Fruit fly (Drosophila melanogaster) whole organism, embryonic: ENCODE data around the gene g.

Experiments used
- Aef1 ChIP-seq: fragments of 200-800 bp; sonication (Bioruptor generic); IDR thresholded peaks from 3 replicates; pipeline ENCODE4 v1.3.6; 2022; ENCODE audit warnings: missing biosample characterization, missing genetic modification characterization
- Atf6 ChIP-seq: fragments of 200-800 bp; sonication (Bioruptor generic); IDR thresholded peaks from 2 replicates; pipeline ENCODE4 v1.3.6; 2022; ENCODE audit warnings: missing biosample characterization, missing genetic modification characterization
- CG10147 ChIP-seq: fragments of 200-800 bp; sonication (Bioruptor generic); optimal IDR thresholded peaks from 2 replicates; lab custom pipeline; 2019; ENCODE audit warnings: missing biosample characterization, mild to moderate bottlenecking, missing genetic modification characterization, moderate library complexity
- CG10366 ChIP-seq: fragments of 200-800 bp; sonication (Bioruptor generic); IDR thresholded peaks from 2 replicates; pipeline ENCODE4 v1.3.6; 2022; ENCODE audit warnings: missing biosample characterization, missing genetic modification characterization
- CG10431 ChIP-seq: fragments of 200-800 bp; sonication (Bioruptor generic); optimal IDR thresholded peaks from 3 replicates; lab custom pipeline; 2018; ENCODE audit warnings: missing biosample characterization, mild to moderate bottlenecking, missing genetic modification characterization
- CG10654 ChIP-seq: fragments of 200-800 bp; sonication (Bioruptor generic); optimal IDR thresholded peaks from 2 replicates; lab custom pipeline; 2016; ENCODE audit warnings: missing biosample characterization, missing genetic modification characterization
- CG12071 ChIP-seq: fragments of 200-800 bp; sonication (Bioruptor generic); optimal IDR thresholded peaks from 3 replicates; lab custom pipeline; 2018; ENCODE audit warnings: missing biosample characterization, mild to moderate bottlenecking, missing genetic modification characterization
- CG13424 ChIP-seq: fragments of 200-800 bp; sonication (Bioruptor generic); optimal IDR thresholded peaks from 2 replicates; lab custom pipeline; 2019; ENCODE audit warnings: missing biosample characterization, mild to moderate bottlenecking, missing genetic modification characterization, moderate library complexity
- CG13894 ChIP-seq: fragments of 200-800 bp; sonication (Bioruptor generic); optimal IDR thresholded peaks from 3 replicates; lab custom pipeline; 2018; ENCODE audit warnings: missing biosample characterization, mild to moderate bottlenecking, missing genetic modification characterization, moderate library complexity
- CG14667 ChIP-seq: fragments of 200-800 bp; sonication (Bioruptor generic); IDR thresholded peaks from 2 replicates; pipeline ENCODE4 v1.3.6; 2022; ENCODE audit warnings: missing biosample characterization, missing genetic modification characterization
- CG1602 ChIP-seq: fragments of 200-800 bp; sonication (Bioruptor generic); optimal IDR thresholded peaks from 3 replicates; lab custom pipeline; 2016; ENCODE audit warnings: missing biosample characterization, missing genetic modification characterization
- CG18262 ChIP-seq: fragments of 200-800 bp; optimal IDR thresholded peaks from 3 replicates; lab custom pipeline; 2019; ENCODE audit warnings: missing biosample characterization, mild to moderate bottlenecking, missing genetic modification characterization, moderate library complexity
- CG18599 ChIP-seq: fragments of 200-800 bp; sonication (Bioruptor generic); optimal IDR thresholded peaks from 3 replicates; lab custom pipeline; 2017; ENCODE audit warnings: missing biosample characterization, missing genetic modification characterization, mild to moderate bottlenecking, moderate library complexity, missing genetic modification reagents
- CG2678 ChIP-seq: fragments of 200-800 bp; sonication (Bioruptor generic); optimal IDR thresholded peaks from 3 replicates; lab custom pipeline; 2019; ENCODE audit warnings: missing biosample characterization, mild to moderate bottlenecking, missing genetic modification characterization, moderate library complexity
- CG30403 ChIP-seq: fragments of 200-800 bp; sonication (Bioruptor generic); optimal IDR thresholded peaks from 3 replicates; lab custom pipeline; 2016; ENCODE audit warnings: missing biosample characterization, missing genetic modification characterization
- CG34376 ChIP-seq: fragments of 200-800 bp; sonication (Bioruptor generic); optimal IDR thresholded peaks from 2 replicates; lab custom pipeline; 2018; ENCODE audit warnings: missing biosample characterization, mild to moderate bottlenecking, missing genetic modification characterization
- CG3838 ChIP-seq: fragments of 200-800 bp; sonication (Bioruptor generic); optimal IDR thresholded peaks from 3 replicates; lab custom pipeline; 2016; ENCODE audit warnings: missing biosample characterization, missing genetic modification characterization
- CG4424 ChIP-seq: fragments of 200-800 bp; sonication (Bioruptor generic); optimal IDR thresholded peaks from 3 replicates; lab custom pipeline; 2016; ENCODE audit warnings: missing biosample characterization, missing genetic modification characterization
- CG4617 ChIP-seq: fragments of 200-800 bp; sonication (Bioruptor generic); optimal IDR thresholded peaks from 3 replicates; lab custom pipeline; 2016; ENCODE audit warnings: missing biosample characterization, missing genetic modification characterization, borderline replicate concordance
- CG5245 ChIP-seq: fragments of 200-800 bp; sonication (Bioruptor generic); optimal IDR thresholded peaks from 3 replicates; lab custom pipeline; 2016; ENCODE audit warnings: missing biosample characterization, missing genetic modification characterization
- Dbx ChIP-seq: fragments of 200-800 bp; sonication (Bioruptor generic); IDR thresholded peaks from 3 replicates; pipeline ENCODE4 v1.3.6; 2022; ENCODE audit warnings: missing biosample characterization, missing genetic modification characterization
- Fer2 ChIP-seq: fragments of 200-800 bp; sonication (Bioruptor generic); optimal IDR thresholded peaks from 2 replicates; lab custom pipeline; 2018; ENCODE audit warnings: missing biosample characterization, mild to moderate bottlenecking, missing genetic modification characterization, moderate library complexity
- HLH3B ChIP-seq: fragments of 200-800 bp; sonication (Bioruptor generic); IDR thresholded peaks from 2 replicates; pipeline ENCODE4 v1.3.6; 2022; ENCODE audit warnings: missing biosample characterization, missing genetic modification characterization
- HLH4C ChIP-seq: fragments of 200-800 bp; sonication (Bioruptor generic); IDR thresholded peaks from 3 replicates; pipeline ENCODE4 v1.3.6; 2022; ENCODE audit warnings: missing biosample characterization, missing genetic modification characterization; ENCODE audit not compliant: partially characterized antibody
- HmgD ChIP-seq: fragments of 200-800 bp; sonication (Bioruptor generic); optimal IDR thresholded peaks from 3 replicates; lab custom pipeline; 2016; ENCODE audit warnings: missing biosample characterization, missing genetic modification characterization
- Kr ChIP-seq: fragments of 200-800 bp; sonication (Bioruptor generic); optimal IDR thresholded peaks from 2 replicates; lab custom pipeline; 2017; ENCODE audit warnings: missing biosample characterization, mild to moderate bottlenecking, missing genetic modification characterization
- MESR4 ChIP-seq: fragments of 200-800 bp; sonication (Bioruptor generic); optimal IDR thresholded peaks from 2 replicates; lab custom pipeline; 2018; ENCODE audit warnings: missing biosample characterization, mild to moderate bottlenecking, missing genetic modification characterization, moderate library complexity
- Max ChIP-seq: fragments of 200-800 bp; sonication (Bioruptor generic); optimal IDR thresholded peaks from 2 replicates; lab custom pipeline; 2016; ENCODE audit warnings: missing biosample characterization, mild to moderate bottlenecking, missing genetic modification characterization
- Med ChIP-seq: fragments of 200-800 bp; sonication (Bioruptor generic); peaks from one replicate; lab custom pipeline; 2016; ENCODE audit warnings: missing biosample characterization, missing genetic modification characterization, mild to moderate bottlenecking, inconsistent platforms, moderate library complexity
- Ptx1 ChIP-seq: fragments of 200-800 bp; sonication (Bioruptor generic); IDR thresholded peaks from 2 replicates; pipeline ENCODE4 v1.3.6; 2022; ENCODE audit warnings: missing biosample characterization, missing genetic modification characterization
- Usf ChIP-seq: fragments of 200-800 bp; sonication (Bioruptor generic); optimal IDR thresholded peaks from 2 replicates; lab custom pipeline; 2017; ENCODE audit warnings: missing genotype, missing biosample characterization, missing genetic modification characterization
- ara ChIP-seq: fragments of 200-800 bp; sonication (Bioruptor generic); IDR thresholded peaks from 2 replicates; pipeline ENCODE4 v1.3.6; 2022; ENCODE audit warnings: missing biosample characterization, missing genetic modification characterization
- crp ChIP-seq, 2 experiments: fragments of 200-800 bp; sonication (Bioruptor generic); optimal IDR thresholded peaks; 2 replicates in 1 of 2; 3 replicates in 1 of 2; lab custom pipeline; 2017; ENCODE audit warnings: missing biosample characterization in 2 of 2, missing genetic modification characterization in 2 of 2, mild to moderate bottlenecking in 1 of 2, moderate library complexity in 1 of 2
- dimm ChIP-seq: fragments of 200-800 bp; sonication (Bioruptor generic); IDR thresholded peaks from 2 replicates; pipeline ENCODE4 v1.3.6; 2022; ENCODE audit warnings: missing biosample characterization, missing genetic modification characterization
- dmrt11E ChIP-seq: fragments of 200-800 bp; sonication (Bioruptor generic); optimal IDR thresholded peaks from 3 replicates; lab custom pipeline; 2018; ENCODE audit warnings: missing biosample characterization, mild to moderate bottlenecking, missing genetic modification characterization, moderate library complexity
- dpn ChIP-seq, 2 experiments: fragments of 200-800 bp; sonication (Bioruptor generic); optimal IDR thresholded peaks; 3 replicates each; lab custom pipeline; 2016; ENCODE audit warnings: missing biosample characterization in 2 of 2, missing genetic modification characterization in 2 of 2
- fd3F ChIP-seq: fragments of 200-800 bp; sonication (Bioruptor generic); optimal IDR thresholded peaks from 2 replicates; lab custom pipeline; 2018; ENCODE audit warnings: missing biosample characterization, mild to moderate bottlenecking, missing genetic modification characterization, moderate library complexity
- ftz-f1 ChIP-seq: fragments of 200-800 bp; sonication (Bioruptor generic); optimal IDR thresholded peaks from 2 replicates; lab custom pipeline; 2016; ENCODE audit warnings: missing biosample characterization, missing genetic modification characterization
- gsb-n ChIP-seq: fragments of 200-800 bp; sonication (Bioruptor generic); optimal IDR thresholded peaks from 3 replicates; lab custom pipeline; 2018; ENCODE audit warnings: missing biosample characterization, mild to moderate bottlenecking, missing genetic modification characterization
- lab ChIP-seq: fragments of 200-800 bp; sonication (Bioruptor generic); optimal IDR thresholded peaks from 3 replicates; lab custom pipeline; 2017; ENCODE audit warnings: missing biosample characterization, missing genetic modification characterization, mild to moderate bottlenecking, moderate library complexity, missing genetic modification reagents
- lbe ChIP-seq: fragments of 200-800 bp; sonication (Bioruptor generic); optimal IDR thresholded peaks from 2 replicates; lab custom pipeline; 2016; ENCODE audit warnings: missing biosample characterization, mild to moderate bottlenecking, missing genetic modification characterization
- repo ChIP-seq: fragments of 200-800 bp; sonication (Bioruptor generic); optimal IDR thresholded peaks from 2 replicates; lab custom pipeline; 2016; ENCODE audit warnings: missing biosample characterization, missing genetic modification characterization
- sc ChIP-seq, 3 experiments: fragments of >200 bp in 2 of 3; fragments of 200-800 bp in 1 of 3; sonication (Bioruptor generic) in 1 of 3; optimal IDR thresholded peaks; 2 replicates in 2 of 3; 3 replicates in 1 of 3; lab custom pipeline; 2017; ENCODE audit warnings: mild to moderate bottlenecking in 1 of 3, missing biosample characterization in 1 of 3, missing genetic modification characterization in 1 of 3, missing genetic modification reagents in 1 of 3
- sqz ChIP-seq: fragments of 200-800 bp; sonication (Bioruptor generic); optimal IDR thresholded peaks from 3 replicates; lab custom pipeline; 2018; ENCODE audit warnings: missing biosample characterization, mild to moderate bottlenecking, missing genetic modification characterization
- stc ChIP-seq: fragments of 200-800 bp; sonication (Bioruptor generic); IDR thresholded peaks from 2 replicates; pipeline ENCODE4 v1.3.6; 2022; ENCODE audit warnings: missing biosample characterization, missing genetic modification characterization
- stwl ChIP-seq: fragments of 200-800 bp; sonication (Bioruptor generic); optimal IDR thresholded peaks from 3 replicates; lab custom pipeline; 2018; ENCODE audit warnings: missing biosample characterization, mild to moderate bottlenecking, missing genetic modification characterization, moderate library complexity
- tx ChIP-seq: fragments of 200-800 bp; sonication (Bioruptor generic); optimal IDR thresholded peaks from 2 replicates; lab custom pipeline; 2016; ENCODE audit warnings: missing biosample characterization, missing genetic modification characterization
- vvl ChIP-seq: fragments of 200-800 bp; sonication (Bioruptor generic); IDR thresholded peaks from 2 replicates; pipeline ENCODE4 v1.3.6; 2022; ENCODE audit warnings: missing biosample characterization, missing genetic modification characterization
- yki ChIP-seq: fragments of >200 bp; optimal IDR thresholded peaks from 3 replicates; lab custom pipeline; 2018

Gene g

dm6 chrX:13756776-13757312, 20.8 kb upstream of the g start, which contains the start of the genes CG32625 and Rtc1 (continued):
- peak; percentile 35 for TF ChIP-seq dmrt11E (tag; lab: Kevin White, UChicago)
- TF ChIP-seq HmgD (GFP tag; lab: Kevin White, UChicago), result no peak
- peak; percentile 1 for TF ChIP-seq CG4617 (GFP tag; lab: Kevin White, UChicago)
- TF ChIP-seq ftz-f1 (GFP tag; lab: Kevin White, UChicago), result no peak
- TF ChIP-seq CG1602 (GFP tag; lab: Kevin White, UChicago), result peak; percentile 10
- peak; percentile 48; the same call in 1 of the 2 replicates for TF ChIP-seq ara
- peak; percentile 64 for TF ChIP-seq CG30403
- peak; percentile 7 for TF ChIP-seq gsb-n
- no peak for TF ChIP-seq Usf (GFP tag; lab: Kevin White, UChicago)
- peak; percentile 53 for TF ChIP-seq CG10147 (GFP tag; lab: Kevin White, UChicago)
- TF ChIP-seq CG12071 (GFP tag; lab: Kevin White, UChicago), result no peak
- peak; percentile 54 for TF ChIP-seq CG13894 (tag; lab: Kevin White, UChicago)
- TF ChIP-seq Aef1 (GFP tag; lab: Robert Waterston, UW), result peak; percentile 42; the same call in 1 of the 3 replicates
- TF ChIP-seq dimm (GFP tag; lab: Robert Waterston, UW), result no peak
- peak; percentile 54 for TF ChIP-seq CG18599 (GFP tag; lab: Kevin White, UChicago)
- TF ChIP-seq Atf6, result 0 out of 2 replicates have a peak, but pooled peaks have one; percentile 30
- peak; percentile 29 for TF ChIP-seq MESR4
- TF ChIP-seq dpn (GFP tag; optimal IDR thresholded peaks at IDR 0.05; lab: Kevin White, UChicago), result peak in 1 of 2 experiments; percentile 50
- TF ChIP-seq HLH4C (GFP tag; lab: Robert Waterston, UW), result peak; percentile 70
- TF ChIP-seq Max, result peak; percentile 73
- TF ChIP-seq CG14667 (GFP tag; lab: Robert Waterston, UW), result 0 out of 2 replicates have a peak, but pooled peaks have one; percentile 13
- TF ChIP-seq CG10654 (GFP tag; lab: Kevin White, UChicago), result peak; percentile 13
- peak; percentile 14 for TF ChIP-seq fd3F (GFP tag; lab: Kevin White, UChicago)
- peak; percentile 74 for TF ChIP-seq stwl (tag; lab: Kevin White, UChicago)
- peak; percentile 37 for TF ChIP-seq lbe
- peak; percentile 60 for TF ChIP-seq CG13424
- TF ChIP-seq stc, result no peak
- no peak for TF ChIP-seq repo (GFP tag; lab: Kevin White, UChicago)
- TF ChIP-seq CG5245, result no peak
- TF ChIP-seq sqz, result no peak
- TF ChIP-seq CG4424 (GFP tag; lab: Kevin White, UChicago), result peak; percentile 47
- peak; percentile 28 for TF ChIP-seq Fer2 (tag; lab: Kevin White, UChicago)
- no peak for TF ChIP-seq sc (optimal IDR thresholded peaks at IDR 0.05; lab: Kevin White, UChicago)
- TF ChIP-seq sc (GFP tag; optimal IDR thresholded peaks at IDR 0.05; lab: Kevin White, UChicago), result no peak
- peak; percentile 59 for TF ChIP-seq lab
- peak; percentile 42; the same call in 1 of the 3 replicates for TF ChIP-seq Dbx (GFP tag; lab: Robert Waterston, UW)
- no peak for TF ChIP-seq tx (GFP tag; lab: Kevin White, UChicago)
- no peak for TF ChIP-seq CG3838 (GFP tag; lab: Kevin White, UChicago)
- no peak for TF ChIP-seq CG34376 (GFP tag; lab: Kevin White, UChicago)
- TF ChIP-seq CG18262 (tag; lab: Kevin White, UChicago), result peak; percentile 45
- TF ChIP-seq CG10366 (GFP tag; lab: Robert Waterston, UW), result peak; percentile 33; the same call in 1 of the 2 replicates
- peak; percentile 27; the same call in 1 of the 2 replicates for TF ChIP-seq HLH3B (GFP tag; lab: Robert Waterston, UW)
- peak; percentile 62 for TF ChIP-seq CG2678 (tag; lab: Kevin White, UChicago)
- peak; percentile 49 for TF ChIP-seq CG10431 (GFP tag; lab: Kevin White, UChicago)
- no peak for TF ChIP-seq Kr (GFP tag; lab: Kevin White, UChicago)
- peak; percentile 69 for TF ChIP-seq Med
- TF ChIP-seq crp (GFP tag; optimal IDR thresholded peaks at IDR 0.05; lab: Kevin White, UChicago), result no peak
- no peak for TF ChIP-seq yki (lab: Kevin White, UChicago)
- TF ChIP-seq Ptx1, result peak; percentile 42
- TF ChIP-seq vvl, result peak; percentile 77
